Worm (Caenorhabditis elegans) whole organism, L1 larva: ENCODE results near the gene Y57G11C.1142.
A peak's percentile ranks its signal among the peaks of the same experiment; 100 is the strongest.

Source experiments
- aha-1 ChIP-seq: fragments of 150-350 bp; optimal IDR thresholded peaks from 2 replicates; lab custom pipeline; 2014; ENCODE audit warnings: missing biosample characterization, missing genetic modification characterization
- alr-1 ChIP-seq: fragments of 200-800 bp; sonication (Bioruptor generic); optimal IDR thresholded peaks from 2 replicates; lab custom pipeline; 2018; ENCODE audit warnings: borderline replicate concordance, mild to moderate bottlenecking, missing genetic modification characterization, missing compliant biosample characterization
- aly-2 ChIP-seq: fragments of 150-350 bp; optimal IDR thresholded peaks from 2 replicates; lab custom pipeline; 2014; ENCODE audit warnings: missing biosample characterization, missing genetic modification characterization
- blmp-1 ChIP-seq: fragments of 150-350 bp; optimal IDR thresholded peaks from 2 replicates; lab custom pipeline; 2014; ENCODE audit warnings: missing biosample characterization, missing genetic modification characterization
- ceh-82 ChIP-seq, 3 experiments: fragments of 150-350 bp in 1 of 3; sonication (generic microtip) in 2 of 3; optimal IDR thresholded peaks; 2 replicates each; lab custom pipeline; 2014 to 2017; ENCODE audit warnings: missing biosample characterization in 3 of 3, missing genetic modification characterization in 3 of 3
- ceh-90 ChIP-seq: sonication (generic microtip); optimal IDR thresholded peaks from 2 replicates; lab custom pipeline; 2016; ENCODE audit warnings: missing genetic modification characterization, missing compliant biosample characterization
- ces-1 ChIP-seq: fragments of 150-350 bp; optimal IDR thresholded peaks from 2 replicates; lab custom pipeline; 2014; ENCODE audit warnings: missing biosample characterization, missing genetic modification reagents, missing genetic modification characterization
- dsc-1 ChIP-seq: sonication (generic microtip); optimal IDR thresholded peaks from 2 replicates; lab custom pipeline; 2016; ENCODE audit warnings: mild to moderate bottlenecking, missing genetic modification characterization, missing compliant biosample characterization
- efl-1 ChIP-seq, 4 experiments: fragments of 150-350 bp; optimal IDR thresholded peaks in 3 of 4; peaks in 1 of 4; 1 replicate in 1 of 4; 2 replicates in 3 of 4; lab custom pipeline; 2014; ENCODE audit warnings: missing biosample characterization in 2 of 4, missing genetic modification characterization in 2 of 4, missing genetic modification reagents in 2 of 4
- egl-13 ChIP-seq: sonication (generic microtip); optimal IDR thresholded peaks from 2 replicates; lab custom pipeline; 2016; ENCODE audit warnings: missing genotype, missing genetic modification reagents, missing genetic modification characterization, missing compliant biosample characterization
- egl-27 ChIP-seq, 2 experiments: fragments of 150-350 bp in 1 of 2; sonication (generic microtip); optimal IDR thresholded peaks; 3 replicates each; lab custom pipeline; 2017 to 2018; ENCODE audit warnings: missing biosample characterization in 2 of 2, missing genetic modification characterization in 2 of 2, missing genetic modification reagents in 2 of 2
- elt-2 ChIP-seq: sonication (generic microtip); optimal IDR thresholded peaks from 2 replicates; lab custom pipeline; 2016; ENCODE audit warnings: missing genetic modification characterization, mild to moderate bottlenecking, inconsistent platforms, missing compliant biosample characterization, missing genetic modification reagents
- fkh-10 ChIP-seq: sonication (generic microtip); optimal IDR thresholded peaks from 2 replicates; lab custom pipeline; 2017; ENCODE audit warnings: missing biosample characterization, missing genetic modification reagents, missing genetic modification characterization
- fkh-8 ChIP-seq: sonication (generic microtip); optimal IDR thresholded peaks from 2 replicates; lab custom pipeline; 2016; ENCODE audit warnings: mild to moderate bottlenecking, missing genetic modification characterization, missing compliant biosample characterization
- hlh-17 ChIP-seq: fragments of 200-800 bp; sonication (Bioruptor generic); optimal IDR thresholded peaks from 2 replicates; lab custom pipeline; 2018; ENCODE audit warnings: missing genetic modification characterization, mild to moderate bottlenecking, missing compliant biosample characterization, moderate library complexity, borderline replicate concordance
- hpl-2 ChIP-seq: fragments of 150-350 bp; optimal IDR thresholded peaks from 2 replicates; lab custom pipeline; 2014; ENCODE audit warnings: missing biosample characterization, missing genetic modification reagents, missing genetic modification characterization
- irx-1 ChIP-seq: sonication (generic microtip); optimal IDR thresholded peaks from 2 replicates; lab custom pipeline; 2016; ENCODE audit warnings: missing genetic modification characterization, missing compliant biosample characterization
- isw-1 ChIP-seq: fragments of 200-800 bp; sonication (Bioruptor generic); IDR thresholded peaks from 2 replicates; pipeline ENCODE4 v1.3.6; 2022; ENCODE audit warnings: missing genetic modification characterization, missing compliant biosample characterization
- lin-14 ChIP-seq: fragments of 200-800 bp; sonication (Bioruptor generic); optimal IDR thresholded peaks from 2 replicates; lab custom pipeline; 2018; ENCODE audit warnings: mild to moderate bottlenecking, missing genetic modification characterization, moderate library complexity, missing compliant biosample characterization
- lin-15B ChIP-seq: fragments of 150-350 bp; sonication (generic microtip); optimal IDR thresholded peaks from 3 replicates; lab custom pipeline; 2014; ENCODE audit warnings: missing biosample characterization, missing genetic modification characterization
- lin-39 ChIP-seq: fragments of 150-350 bp; optimal IDR thresholded peaks from 2 replicates; lab custom pipeline; 2014; ENCODE audit warnings: missing biosample characterization, missing genetic modification reagents, missing genetic modification characterization
- lir-3 ChIP-seq: sonication (generic microtip); optimal IDR thresholded peaks from 2 replicates; lab custom pipeline; 2016; ENCODE audit warnings: mild to moderate bottlenecking, missing genetic modification characterization, moderate library complexity, missing compliant biosample characterization; ENCODE audit not compliant: poor library complexity
- lsy-2 ChIP-seq, 2 experiments: fragments of 150-350 bp; optimal IDR thresholded peaks; 2 replicates each; lab custom pipeline; 2014; ENCODE audit warnings: missing biosample characterization in 2 of 2, missing genetic modification characterization in 2 of 2
- nhr-11 ChIP-seq: fragments of 150-350 bp; optimal IDR thresholded peaks from 2 replicates; lab custom pipeline; 2014; ENCODE audit warnings: missing biosample characterization, missing genetic modification characterization
- nhr-12 ChIP-seq: sonication (generic microtip); optimal IDR thresholded peaks from 2 replicates; lab custom pipeline; 2017; ENCODE audit warnings: missing biosample characterization, missing genetic modification characterization
- nhr-19 ChIP-seq: fragments of 200-800 bp; sonication (Bioruptor generic); conservative IDR thresholded peaks from 2 replicates; pipeline ENCODE4 v1.3.6; 2022; ENCODE audit warnings: missing genetic modification characterization, missing compliant biosample characterization
- nhr-237 ChIP-seq: fragments of 150-350 bp; optimal IDR thresholded peaks from 2 replicates; lab custom pipeline; 2014; ENCODE audit warnings: missing biosample characterization, missing genetic modification characterization
- nhr-28 ChIP-seq: fragments of 150-350 bp; optimal IDR thresholded peaks from 2 replicates; lab custom pipeline; 2014; ENCODE audit warnings: missing biosample characterization, missing genetic modification characterization
- nhr-84 ChIP-seq: sonication (generic microtip); optimal IDR thresholded peaks from 2 replicates; lab custom pipeline; 2017; ENCODE audit warnings: missing biosample characterization, missing genetic modification characterization
- nhr-85 ChIP-seq: sonication (generic microtip); peaks from one replicate; lab custom pipeline; 2016; ENCODE audit warnings: missing genetic modification characterization, inconsistent platforms, missing compliant biosample characterization
- nhr-90 ChIP-seq: sonication (generic microtip); optimal IDR thresholded peaks from 2 replicates; lab custom pipeline; 2016; ENCODE audit warnings: mild to moderate bottlenecking, missing genetic modification characterization, missing compliant biosample characterization; ENCODE audit not compliant: poor library complexity
- pax-3 ChIP-seq: fragments of 200-800 bp; sonication (Bioruptor generic); optimal IDR thresholded peaks from 2 replicates; lab custom pipeline; 2018; ENCODE audit warnings: mild to moderate bottlenecking, missing genetic modification characterization, moderate library complexity, missing compliant biosample characterization
- pqm-1 ChIP-seq: sonication (generic microtip); optimal IDR thresholded peaks from 3 replicates; lab custom pipeline; 2017; ENCODE audit warnings: missing biosample characterization, missing genetic modification characterization
- snpc-4 ChIP-seq: fragments of 150-350 bp; optimal IDR thresholded peaks from 2 replicates; lab custom pipeline; 2014; ENCODE audit warnings: missing biosample characterization, missing genetic modification characterization
- sox-4 ChIP-seq: sonication (generic microtip); optimal IDR thresholded peaks from 2 replicates; lab custom pipeline; 2016; ENCODE audit warnings: missing genetic modification characterization, missing compliant biosample characterization
- sup-37 ChIP-seq: fragments of 200-800 bp; sonication (Bioruptor generic); optimal IDR thresholded peaks from 2 replicates; lab custom pipeline; 2018; ENCODE audit warnings: mild to moderate bottlenecking, missing genetic modification characterization, missing compliant biosample characterization
- tlp-1 ChIP-seq: fragments of 150-350 bp; optimal IDR thresholded peaks from 2 replicates; lab custom pipeline; 2014; ENCODE audit warnings: missing biosample characterization, missing genetic modification characterization
- unc-130 ChIP-seq: fragments of 150-350 bp; optimal IDR thresholded peaks from 2 replicates; lab custom pipeline; 2017; ENCODE audit warnings: missing biosample characterization, missing genetic modification characterization, inconsistent platforms
- unc-98 ChIP-seq: fragments of 200-800 bp; sonication (Bioruptor generic); IDR thresholded peaks from 2 replicates; pipeline ENCODE4 v1.3.6; 2022; ENCODE audit warnings: missing genetic modification characterization, missing compliant biosample characterization
- vab-15 ChIP-seq: sonication (generic microtip); optimal IDR thresholded peaks from 2 replicates; lab custom pipeline; 2017; ENCODE audit warnings: missing genotype, mild to moderate bottlenecking, missing genetic modification characterization, missing compliant biosample characterization
- zag-1 ChIP-seq: fragments of 150-350 bp; optimal IDR thresholded peaks from 2 replicates; lab custom pipeline; 2014; ENCODE audit warnings: missing biosample characterization, missing genetic modification characterization
- ztf-4 ChIP-seq: fragments of 150-350 bp; optimal IDR thresholded peaks from 2 replicates; lab custom pipeline; 2014; ENCODE audit warnings: missing biosample characterization, missing genetic modification characterization

Y57G11C.1142 gene

ce11 chrIV:14786374-14787136, 15.9 kb upstream of the Y57G11C.1142 start, which contains the start of gene melo-1 (continued):
- TF ChIP-seq nhr-84 (tag; lab: Kevin White, UChicago) (no peak), pqm-1 (no peak), aha-1 (tag; lab: Kevin White, UChicago) (no peak), lir-3 (tag; lab: Kevin White, UChicago) (peak; percentile 46), snpc-4 (tag; lab: Kevin White, UChicago) (no peak), blmp-1 (tag; lab: Kevin White, UChicago) (peak; percentile 43), nhr-90 (tag; lab: Kevin White, UChicago) (peak; percentile 26), vab-15 (no peak)
- TF ChIP-seq, all 84 proteins: peak for 27

- peak; percentile 5 for TF ChIP-seq aly-2 (tag; lab: Kevin White, UChicago)
- peak; percentile 55 for TF ChIP-seq nhr-85 (tag; lab: Kevin White, UChicago)
- no peak for TF ChIP-seq hpl-2 (GFP tag; lab: Kevin White, UChicago)
- TF ChIP-seq ceh-82 (tag; optimal IDR thresholded peaks at IDR 0.05; lab: Kevin White, UChicago), result no peak
- TF ChIP-seq egl-27 (tag; optimal IDR thresholded peaks at IDR 0.05; lab: Kevin White, UChicago), result no peak
- TF ChIP-seq nhr-19, result no peak
Observed at ce11 chrIV:14790579-14790978, 11.8 kb upstream of the Y57G11C.1142 start.

- TF ChIP-seq fkh-8 (tag; lab: Kevin White, UChicago) (no peak), nhr-84 (tag; lab: Kevin White, UChicago) (no peak), unc-130 (no peak), sup-37 (no peak), pax-3 (no peak), irx-1 (tag; lab: Kevin White, UChicago) (no peak), elt-2 (tag; lab: Kevin White, UChicago) (no peak), ztf-4 (tag; lab: Kevin White, UChicago) (peak; percentile 12)
Observed at ce11 chrIV:14792602-14793232, 9.7 kb upstream of the Y57G11C.1142 start, which contains the start of gene gdi-1. TSS of gene gdi-1 (minus strand) at chrIV:14792887.

ce11 chrIV:14793900-14794624, 8.4 kb upstream of the Y57G11C.1142 start:
- TF ChIP-seq alr-1 (tag; lab: Kevin White, UChicago), result no peak
- no peak for TF ChIP-seq hpl-2 (GFP tag; lab: Kevin White, UChicago)
- TF ChIP-seq hlh-17, result no peak
- no peak for TF ChIP-seq ceh-90 (tag; lab: Kevin White, UChicago)
- TF ChIP-seq egl-13, result peak; percentile 25
- TF ChIP-seq lin-39 (tag; lab: Kevin White, UChicago), result no peak
- peak; percentile 7 for TF ChIP-seq dsc-1
- no peak for TF ChIP-seq sox-4 (tag; lab: Kevin White, UChicago)
- TF ChIP-seq nhr-11, result no peak
- TF ChIP-seq unc-98 (GFP tag; lab: Robert Waterston, UW), result no peak
- peak; percentile 54 for TF ChIP-seq fkh-10
- peak; percentile 15; the same call in 1 of the 2 replicates for TF ChIP-seq nhr-19
- no peak for TF ChIP-seq snpc-4 (tag; lab: Kevin White, UChicago)
- TF ChIP-seq ces-1 (GFP tag; lab: Kevin White, UChicago), result no peak
- TF ChIP-seq nhr-28 (tag; lab: Kevin White, UChicago), result no peak
- no peak for TF ChIP-seq tlp-1 (tag; lab: Kevin White, UChicago)
- TF ChIP-seq nhr-12 (tag; lab: Kevin White, UChicago), result no peak
- TF ChIP-seq aha-1 (tag; lab: Kevin White, UChicago), result no peak
- peak; percentile 33 to 46 for TF ChIP-seq lsy-2 (tag; optimal IDR thresholded peaks at IDR 0.05; lab: Kevin White, UChicago)
- TF ChIP-seq fkh-8 (tag; lab: Kevin White, UChicago), result peak; percentile 69
- peak; percentile 3 for TF ChIP-seq nhr-237 (tag; lab: Kevin White, UChicago)
- no peak for TF ChIP-seq isw-1 (GFP tag; lab: Robert Waterston, UW)
- peak; percentile 48 to 57 for TF ChIP-seq efl-1 (optimal IDR thresholded peaks at IDR 0.05; lab: Kevin White, UChicago)
- TF ChIP-seq efl-1 (GFP tag; optimal IDR thresholded peaks at IDR 0.05 in 1 of 2; lab: Kevin White, UChicago), result peak in 1 of 2 experiments; percentile 81
- TF ChIP-seq lin-14 (GFP tag; lab: Kevin White, UChicago), result peak; percentile 86
- peak; percentile 23 for TF ChIP-seq nhr-90 (tag; lab: Kevin White, UChicago)
- no peak for TF ChIP-seq lin-15B (tag; lab: Kevin White, UChicago)
- no peak for TF ChIP-seq zag-1
